Fruit fly (Drosophila melanogaster) whole organism, embryonic: ENCODE data around the gene Ubqn.

Experiments
- Abd-B ChIP-seq: fragments of 200-800 bp; sonication (Bioruptor generic); optimal IDR thresholded peaks from 2 replicates; lab custom pipeline; 2018; ENCODE audit warnings: missing biosample characterization, mild to moderate bottlenecking, missing genetic modification characterization, moderate library complexity
- Atf3 ChIP-seq: fragments of 200-800 bp; sonication (Bioruptor generic); optimal IDR thresholded peaks from 3 replicates; lab custom pipeline; 2016; ENCODE audit warnings: missing biosample characterization, missing genetic modification characterization
- CG10147 ChIP-seq: fragments of 200-800 bp; sonication (Bioruptor generic); optimal IDR thresholded peaks from 2 replicates; lab custom pipeline; 2019; ENCODE audit warnings: missing biosample characterization, mild to moderate bottlenecking, missing genetic modification characterization, moderate library complexity
- CG10209 ChIP-seq: fragments of 200-800 bp; sonication (Bioruptor generic); optimal IDR thresholded peaks from 3 replicates; lab custom pipeline; 2017; ENCODE audit warnings: missing biosample characterization, mild to moderate bottlenecking, missing genetic modification characterization, missing genetic modification reagents
- CG10462 ChIP-seq: fragments of 200-800 bp; sonication (Bioruptor generic); optimal IDR thresholded peaks from 2 replicates; lab custom pipeline; 2016; ENCODE audit warnings: missing biosample characterization, missing genetic modification characterization
- CG10979 ChIP-seq: fragments of 200-800 bp; sonication (Bioruptor generic); optimal IDR thresholded peaks from 2 replicates; lab custom pipeline; 2018; ENCODE audit warnings: missing biosample characterization, mild to moderate bottlenecking, missing genetic modification characterization, moderate library complexity
- CG12219 ChIP-seq: fragments of 200-800 bp; sonication (Bioruptor generic); optimal IDR thresholded peaks from 3 replicates; lab custom pipeline; 2018; ENCODE audit warnings: missing biosample characterization, mild to moderate bottlenecking, missing genetic modification characterization
- CG14014 ChIP-seq: fragments of 200-800 bp; sonication (Bioruptor generic); IDR thresholded peaks from 2 replicates; pipeline ENCODE4 v1.3.6; 2022; ENCODE audit warnings: missing biosample characterization, missing genetic modification characterization
- CG1602 ChIP-seq: fragments of 200-800 bp; sonication (Bioruptor generic); optimal IDR thresholded peaks from 3 replicates; lab custom pipeline; 2016; ENCODE audit warnings: missing biosample characterization, missing genetic modification characterization
- CG1647 ChIP-seq: fragments of 200-800 bp; sonication (Bioruptor generic); optimal IDR thresholded peaks from 3 replicates; lab custom pipeline; 2016; ENCODE audit warnings: missing biosample characterization, missing genetic modification characterization
- CG1792 ChIP-seq: fragments of 200-800 bp; sonication (Bioruptor generic); optimal IDR thresholded peaks from 2 replicates; lab custom pipeline; 2016; ENCODE audit warnings: missing biosample characterization, missing genetic modification characterization
- CG1832 ChIP-seq: fragments of 200-800 bp; sonication (Bioruptor generic); optimal IDR thresholded peaks from 2 replicates; lab custom pipeline; 2017; ENCODE audit warnings: missing biosample characterization, mild to moderate bottlenecking, missing genetic modification characterization, inconsistent platforms
- CG2889 ChIP-seq: fragments of 200-800 bp; sonication (Bioruptor generic); IDR thresholded peaks from 3 replicates; pipeline ENCODE4 v1.3.6; 2022; ENCODE audit warnings: missing biosample characterization, missing genetic modification characterization
- CG32772 ChIP-seq: fragments of 200-800 bp; sonication (Bioruptor generic); IDR thresholded peaks from 2 replicates; pipeline ENCODE4 v1.3.6; 2022; ENCODE audit warnings: missing biosample characterization, missing genetic modification characterization
- CG3838 ChIP-seq: fragments of 200-800 bp; sonication (Bioruptor generic); optimal IDR thresholded peaks from 3 replicates; lab custom pipeline; 2016; ENCODE audit warnings: missing biosample characterization, missing genetic modification characterization
- CG4282 ChIP-seq: fragments of 200-800 bp; sonication (Bioruptor generic); optimal IDR thresholded peaks from 2 replicates; lab custom pipeline; 2016; ENCODE audit warnings: missing biosample characterization, missing genetic modification characterization
- CG6272 ChIP-seq: fragments of 200-800 bp; sonication (Bioruptor generic); IDR thresholded peaks from 2 replicates; pipeline ENCODE4 v1.3.6; 2022; ENCODE audit warnings: missing biosample characterization, missing genetic modification characterization
- CG6813 ChIP-seq: fragments of 200-800 bp; sonication (Bioruptor generic); optimal IDR thresholded peaks from 2 replicates; lab custom pipeline; 2017; ENCODE audit warnings: missing biosample characterization, missing genetic modification characterization, mild to moderate bottlenecking, moderate library complexity, missing genetic modification reagents
- CG9609 ChIP-seq: fragments of 200-800 bp; sonication (Bioruptor generic); optimal IDR thresholded peaks from 3 replicates; lab custom pipeline; 2016; ENCODE audit warnings: missing biosample characterization, missing genetic modification characterization
- CG9876 ChIP-seq: fragments of 200-800 bp; sonication (Bioruptor generic); optimal IDR thresholded peaks from 2 replicates; lab custom pipeline; 2016; ENCODE audit warnings: missing biosample characterization, missing genetic modification characterization
- Dip2 ChIP-seq: fragments of 200-800 bp; sonication (Bioruptor generic); IDR thresholded peaks from 2 replicates; pipeline ENCODE4 v1.3.6; 2022; ENCODE audit warnings: missing biosample characterization, missing genetic modification characterization
- Dll ChIP-seq: fragments of 200-800 bp; sonication (Bioruptor generic); IDR thresholded peaks from 4 replicates; pipeline ENCODE4 v1.3.6; 2022; ENCODE audit warnings: missing biosample characterization, missing genetic modification characterization; ENCODE audit not compliant: partially characterized antibody
- Ets97D ChIP-seq: fragments of 200-800 bp; sonication (Bioruptor generic); optimal IDR thresholded peaks from 3 replicates; lab custom pipeline; 2016; ENCODE audit warnings: missing biosample characterization, missing genetic modification characterization
- Fer3 ChIP-seq: fragments of 200-800 bp; sonication (Bioruptor generic); optimal IDR thresholded peaks from 2 replicates; lab custom pipeline; 2018; ENCODE audit warnings: missing biosample characterization, mild to moderate bottlenecking, missing genetic modification characterization, moderate library complexity
- Gug ChIP-seq: fragments of 200-800 bp; sonication (Bioruptor generic); IDR thresholded peaks from 4 replicates; pipeline ENCODE4 v1.3.6; 2022; ENCODE audit warnings: missing biosample characterization, missing genetic modification characterization
- Lim3 ChIP-seq: fragments of 200-800 bp; sonication (Bioruptor generic); IDR thresholded peaks from 2 replicates; pipeline ENCODE4 v1.3.6; 2022; ENCODE audit warnings: missing biosample characterization, missing genetic modification characterization
- MESR4 ChIP-seq: fragments of 200-800 bp; sonication (Bioruptor generic); optimal IDR thresholded peaks from 2 replicates; lab custom pipeline; 2018; ENCODE audit warnings: missing biosample characterization, mild to moderate bottlenecking, missing genetic modification characterization, moderate library complexity
- Optix ChIP-seq: fragments of 200-800 bp; sonication (Bioruptor generic); IDR thresholded peaks from 3 replicates; pipeline ENCODE4 v1.3.6; 2022; ENCODE audit warnings: missing biosample characterization, missing genetic modification characterization
- Pdp1 ChIP-seq, 2 experiments: fragments of 200-800 bp; sonication (Bioruptor generic); optimal IDR thresholded peaks; 3 replicates each; lab custom pipeline; 2016; ENCODE audit warnings: missing biosample characterization in 2 of 2, missing genetic modification characterization in 2 of 2, mild to moderate bottlenecking in 1 of 2, moderate library complexity in 1 of 2
- Poxn ChIP-seq: fragments of 200-800 bp; sonication (Bioruptor generic); IDR thresholded peaks from 2 replicates; pipeline ENCODE4 v1.3.6; 2022; ENCODE audit warnings: missing biosample characterization, missing genetic modification characterization
- Ssrp ChIP-seq: fragments of 200-800 bp; sonication (Bioruptor generic); optimal IDR thresholded peaks from 2 replicates; lab custom pipeline; 2018; ENCODE audit warnings: missing biosample characterization, mild to moderate bottlenecking, missing genetic modification characterization, moderate library complexity
- aop ChIP-seq: fragments of 200-800 bp; sonication (Bioruptor generic); IDR thresholded peaks from 2 replicates; pipeline ENCODE4 v1.3.6; 2022; ENCODE audit warnings: missing biosample characterization, missing genetic modification characterization
- bab2 ChIP-seq: fragments of 200-800 bp; sonication (Bioruptor generic); optimal IDR thresholded peaks from 2 replicates; lab custom pipeline; 2016; ENCODE audit warnings: missing biosample characterization, missing genetic modification characterization
- cas ChIP-seq: fragments of 200-800 bp; sonication (Bioruptor generic); IDR thresholded peaks from 2 replicates; pipeline ENCODE4 v1.3.6; 2022; ENCODE audit warnings: missing biosample characterization, missing genetic modification characterization
- ewg ChIP-seq: fragments of 200-800 bp; sonication (Bioruptor generic); optimal IDR thresholded peaks from 3 replicates; lab custom pipeline; 2017; ENCODE audit warnings: mild to moderate bottlenecking, missing biosample characterization, missing genetic modification reagents, missing genetic modification characterization
- fru ChIP-seq: fragments of >200 bp; optimal IDR thresholded peaks from 2 replicates; lab custom pipeline; 2017
- ken ChIP-seq: fragments of 200-800 bp; sonication (Bioruptor generic); IDR thresholded peaks from 3 replicates; pipeline ENCODE4 v1.3.6; 2022; ENCODE audit warnings: missing biosample characterization, missing genetic modification characterization
- mam ChIP-seq: fragments of 200-800 bp; sonication (Bioruptor generic); optimal IDR thresholded peaks from 3 replicates; lab custom pipeline; 2016; ENCODE audit warnings: missing biosample characterization, missing genetic modification characterization
- nmo ChIP-seq: fragments of 200-800 bp; sonication (Bioruptor generic); optimal IDR thresholded peaks from 2 replicates; lab custom pipeline; 2018; ENCODE audit warnings: missing biosample characterization, mild to moderate bottlenecking, missing genetic modification characterization, moderate library complexity
- sc ChIP-seq, 3 experiments: fragments of >200 bp in 2 of 3; fragments of 200-800 bp in 1 of 3; sonication (Bioruptor generic) in 1 of 3; optimal IDR thresholded peaks; 2 replicates in 2 of 3; 3 replicates in 1 of 3; lab custom pipeline; 2017; ENCODE audit warnings: mild to moderate bottlenecking in 1 of 3, missing biosample characterization in 1 of 3, missing genetic modification characterization in 1 of 3, missing genetic modification reagents in 1 of 3
- sd ChIP-seq: fragments of 200-800 bp; sonication (Bioruptor generic); optimal IDR thresholded peaks from 3 replicates; lab custom pipeline; 2018; ENCODE audit warnings: missing biosample characterization, mild to moderate bottlenecking, missing genetic modification characterization, moderate library complexity
- tgo ChIP-seq: fragments of 200-800 bp; sonication (Bioruptor generic); IDR thresholded peaks from 3 replicates; pipeline ENCODE4 v1.3.6; 2022; ENCODE audit warnings: missing biosample characterization, missing genetic modification characterization
- tin ChIP-seq: fragments of 200-800 bp; sonication (Bioruptor generic); optimal IDR thresholded peaks from 3 replicates; lab custom pipeline; 2016; ENCODE audit warnings: missing biosample characterization, missing genetic modification characterization
- tx ChIP-seq: fragments of 200-800 bp; sonication (Bioruptor generic); optimal IDR thresholded peaks from 2 replicates; lab custom pipeline; 2016; ENCODE audit warnings: missing biosample characterization, missing genetic modification characterization
- vnd ChIP-seq: fragments of 200-800 bp; sonication (Bioruptor generic); IDR thresholded peaks from 3 replicates; pipeline ENCODE4 v1.3.6; 2022; ENCODE audit warnings: missing biosample characterization, missing genetic modification characterization; ENCODE audit not compliant: partially characterized antibody
- wdn ChIP-seq: fragments of 200-800 bp; sonication (Bioruptor generic); IDR thresholded peaks from 2 replicates; pipeline ENCODE4 v1.3.6; 2022; ENCODE audit warnings: missing biosample characterization, missing genetic modification characterization

Gene Ubqn

DNA sequence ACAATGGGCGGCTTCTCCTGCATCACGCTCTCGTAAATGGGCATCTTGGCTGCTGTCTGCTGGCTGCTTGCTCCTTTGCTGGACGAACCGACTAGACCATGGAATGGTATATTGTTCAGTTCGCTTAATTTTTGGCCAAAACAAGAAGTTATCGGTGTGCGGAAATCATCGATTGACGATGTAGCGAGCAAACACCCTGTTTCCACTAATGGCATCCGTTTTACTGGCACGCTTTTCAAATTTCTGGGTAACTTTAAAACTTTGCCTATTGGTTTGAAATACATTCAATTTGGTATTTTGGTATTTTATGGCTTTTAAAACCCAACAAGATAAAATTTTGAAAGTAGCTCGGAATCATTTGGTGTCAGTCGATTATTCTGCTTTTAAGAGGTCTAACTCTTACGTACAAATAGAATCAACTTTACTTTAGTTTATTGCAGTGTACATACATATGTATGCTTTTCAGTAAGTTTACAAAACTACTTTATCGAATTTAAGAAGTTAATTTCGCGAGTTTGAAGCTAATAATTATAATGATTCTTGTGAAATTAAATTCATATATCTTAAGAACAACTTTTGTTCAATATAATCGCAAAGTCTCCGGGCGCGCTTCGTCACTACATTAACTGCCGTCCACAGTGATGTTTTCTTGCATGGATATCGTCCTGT is 37.6 kb upstream of the Ubqn start, which contains the start of gene Arp10 (continued):
- TF ChIP-seq MESR4 (GFP tag; lab: Kevin White, UChicago) (peak; percentile 66), Ets97D (GFP tag; lab: Kevin White, UChicago) (peak; percentile 15), CG32772 (GFP tag; lab: Robert Waterston, UW) (no peak), Lim3 (GFP tag; lab: Robert Waterston, UW) (no peak), mam (peak; percentile 7), aop (GFP tag; lab: Robert Waterston, UW) (no peak), Gug (no peak)

DNA sequence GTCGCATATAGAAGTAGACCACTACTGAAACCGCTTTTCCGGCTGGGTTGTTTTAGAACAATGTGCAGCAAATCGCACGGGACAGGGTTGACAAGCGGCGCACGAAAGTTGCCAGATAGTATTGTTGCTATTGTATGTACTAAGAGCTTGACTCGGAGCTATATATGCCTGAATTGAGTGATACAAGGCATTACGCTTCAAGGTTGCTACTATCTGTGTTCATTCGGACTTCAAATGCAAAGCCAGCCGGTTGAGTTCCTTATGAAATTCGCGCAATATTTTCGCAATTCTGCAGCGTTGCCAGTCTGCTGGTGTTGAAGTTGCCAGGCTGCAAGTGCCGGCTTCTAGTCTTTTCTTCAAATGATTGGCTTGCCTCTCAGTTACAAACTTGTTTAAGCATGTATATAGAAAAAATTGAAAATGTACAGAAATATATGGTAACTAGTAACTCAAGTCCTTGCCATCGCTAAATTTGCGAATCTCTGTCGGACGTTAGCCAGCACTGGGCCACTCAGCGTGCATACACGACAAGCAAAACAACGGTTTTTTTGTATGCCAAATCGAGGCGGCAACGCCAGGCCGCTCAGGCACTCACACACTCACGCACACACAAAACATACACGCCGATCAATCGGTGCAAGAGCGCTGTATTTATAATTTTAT is 31.7 kb upstream of the Ubqn start, which contains the start of the genes Ranbp21 and Elys:
Gene Ranbp21 (minus strand): TSS at position 513 of the 663 bp plus-strand sequence.
Gene Elys (plus strand): TSS at position 549 of the 663 bp plus-strand sequence.
- TF ChIP-seq mam (peak; percentile 66), CG1647 (GFP tag; lab: Kevin White, UChicago) (peak; percentile 42), CG14014 (0 out of 2 replicates have a peak, but pooled peaks have one; percentile 29), Optix (GFP tag; lab: Robert Waterston, UW) (peak; percentile 57; the same call in 2 of the 3 replicates), CG10147 (GFP tag; lab: Kevin White, UChicago) (no peak), Ssrp (peak; percentile 36), wdn (GFP tag; lab: Robert Waterston, UW) (0 out of 2 replicates have a peak, but pooled peaks have one; percentile 14), CG10979 (tag; lab: Kevin White, UChicago) (peak; percentile 6), CG6272 (GFP tag; lab: Robert Waterston, UW) (peak; percentile 40; the same call in 1 of the 2 replicates), fru (lab: Kevin White, UChicago) (no peak), nmo (GFP tag; lab: Kevin White, UChicago) (peak; percentile 72), tx (peak; percentile 58), ken (GFP tag; lab: Robert Waterston, UW) (peak; percentile 72; the same call in 2 of the 3 replicates), sc (optimal IDR thresholded peaks at IDR 0.05; lab: Kevin White, UChicago) (no peak), sc (GFP tag; optimal IDR thresholded peaks at IDR 0.05; lab: Kevin White, UChicago) (no peak), CG1832 (no peak), Dip2 (GFP tag; lab: Robert Waterston, UW) (no peak), vnd (0 out of 3 replicates have a peak, but pooled peaks have one; percentile 46), CG9876 (GFP tag; lab: Kevin White, UChicago) (peak; percentile 19), ewg (GFP tag; lab: Kevin White, UChicago) (no peak), CG9609 (GFP tag; lab: Kevin White, UChicago) (peak; percentile 71), CG1792 (GFP tag; lab: Kevin White, UChicago) (peak; percentile 55), Fer3 (tag; lab: Kevin White, UChicago) (peak; percentile 3), CG6813 (no peak), CG10209 (GFP tag; lab: Kevin White, UChicago) (peak; percentile 38), Dll (GFP tag; lab: Robert Waterston, UW) (peak; percentile 31; the same call in 1 of the 4 replicates), tgo (peak; percentile 44; the same call in 1 of the 3 replicates), bab2 (GFP tag; lab: Kevin White, UChicago) (peak; percentile 68), CG10462 (GFP tag; lab: Kevin White, UChicago) (peak; percentile 77), sd (tag; lab: Kevin White, UChicago) (no peak), Atf3 (GFP tag; lab: Kevin White, UChicago) (peak; percentile 32), CG1602 (GFP tag; lab: Kevin White, UChicago) (peak; percentile 50), Pdp1 (GFP tag; optimal IDR thresholded peaks at IDR 0.05; lab: Kevin White, UChicago) (peak; percentile 44 to 61), cas (GFP tag; lab: Robert Waterston, UW) (no peak), tin (GFP tag; lab: Kevin White, UChicago) (peak; percentile 48), Abd-B (GFP tag; lab: Kevin White, UChicago) (peak; percentile 37), CG2889 (GFP tag; lab: Robert Waterston, UW) (0 out of 3 replicates have a peak, but pooled peaks have one; percentile 27), CG4282 (no peak), CG12219 (GFP tag; lab: Kevin White, UChicago) (no peak), Poxn (no peak), CG3838 (GFP tag; lab: Kevin White, UChicago) (no peak)
